Fruit fly (Drosophila melanogaster) whole organism, embryonic: Measurements from ENCODE around the gene CG10809.

Experiments
- Asciz ChIP-seq: fragments of 200-800 bp; sonication (Bioruptor generic); optimal IDR thresholded peaks from 2 replicates; lab custom pipeline; 2017; ENCODE audit warnings: missing biosample characterization, mild to moderate bottlenecking, missing genetic modification characterization, missing genetic modification reagents
- Blimp-1 ChIP-seq: fragments of 200-800 bp; sonication (Bioruptor generic); optimal IDR thresholded peaks from 3 replicates; lab custom pipeline; 2018; ENCODE audit warnings: missing biosample characterization, missing genetic modification characterization, mild to moderate bottlenecking, moderate library complexity, missing genetic modification reagents
- CG10147 ChIP-seq: fragments of 200-800 bp; sonication (Bioruptor generic); optimal IDR thresholded peaks from 2 replicates; lab custom pipeline; 2019; ENCODE audit warnings: missing biosample characterization, mild to moderate bottlenecking, missing genetic modification characterization, moderate library complexity
- CG1024 ChIP-seq: fragments of 200-800 bp; sonication (Bioruptor generic); IDR thresholded peaks from 2 replicates; pipeline ENCODE4 v1.3.6; 2022; ENCODE audit warnings: missing biosample characterization, missing genetic modification characterization
- CG10274 ChIP-seq: fragments of 200-800 bp; sonication (Bioruptor generic); optimal IDR thresholded peaks from 3 replicates; lab custom pipeline; 2017; ENCODE audit warnings: missing biosample characterization, mild to moderate bottlenecking, missing genetic modification characterization
- CG10565 ChIP-seq: fragments of 200-800 bp; sonication (Bioruptor generic); optimal IDR thresholded peaks from 3 replicates; lab custom pipeline; 2016; ENCODE audit warnings: missing biosample characterization, mild to moderate bottlenecking, missing genetic modification characterization
- CG11085 ChIP-seq: fragments of 200-800 bp; sonication (Bioruptor generic); IDR thresholded peaks from 2 replicates; pipeline ENCODE4 v1.3.6; 2022; ENCODE audit warnings: missing biosample characterization, missing genetic modification characterization
- CG11696 ChIP-seq: fragments of 200-800 bp; sonication (Bioruptor generic); IDR thresholded peaks from 2 replicates; pipeline ENCODE4 v1.3.6; 2022; ENCODE audit warnings: missing biosample characterization, missing genetic modification characterization
- CG12942 ChIP-seq: fragments of 200-800 bp; sonication (Bioruptor generic); optimal IDR thresholded peaks from 3 replicates; lab custom pipeline; 2016; ENCODE audit warnings: missing biosample characterization, missing genetic modification characterization
- CG14667 ChIP-seq: fragments of 200-800 bp; sonication (Bioruptor generic); IDR thresholded peaks from 2 replicates; pipeline ENCODE4 v1.3.6; 2022; ENCODE audit warnings: missing biosample characterization, missing genetic modification characterization
- CG14710 ChIP-seq: fragments of 200-800 bp; sonication (Bioruptor generic); optimal IDR thresholded peaks from 3 replicates; lab custom pipeline; 2019; ENCODE audit warnings: missing biosample characterization, mild to moderate bottlenecking, missing genetic modification characterization, moderate library complexity
- CG16779 ChIP-seq: fragments of 200-800 bp; sonication (Bioruptor generic); IDR thresholded peaks from 2 replicates; pipeline ENCODE4 v1.3.6; 2022; ENCODE audit warnings: missing biosample characterization, missing genetic modification characterization
- CG16863 ChIP-seq: fragments of 200-800 bp; sonication (Bioruptor generic); optimal IDR thresholded peaks from 3 replicates; lab custom pipeline; 2016; ENCODE audit warnings: missing biosample characterization, missing genetic modification characterization
- CG17802 ChIP-seq: fragments of 200-800 bp; sonication (Bioruptor generic); optimal IDR thresholded peaks from 2 replicates; lab custom pipeline; 2018; ENCODE audit warnings: missing biosample characterization, mild to moderate bottlenecking, missing genetic modification characterization, moderate library complexity
- CG18476 ChIP-seq: fragments of 200-800 bp; sonication (Bioruptor generic); optimal IDR thresholded peaks from 2 replicates; lab custom pipeline; 2016; ENCODE audit warnings: missing biosample characterization, mild to moderate bottlenecking, missing genetic modification characterization
- CG2120 ChIP-seq: fragments of 200-800 bp; sonication (Bioruptor generic); optimal IDR thresholded peaks from 3 replicates; lab custom pipeline; 2016; ENCODE audit warnings: missing biosample characterization, missing genetic modification characterization
- CG2875 ChIP-seq: fragments of 200-800 bp; sonication (Bioruptor generic); optimal IDR thresholded peaks from 2 replicates; lab custom pipeline; 2017; ENCODE audit warnings: missing biosample characterization, mild to moderate bottlenecking, missing genetic modification characterization, missing genetic modification reagents
- CG32532 ChIP-seq: fragments of 200-800 bp; sonication (Bioruptor generic); IDR thresholded peaks from 2 replicates; pipeline ENCODE4 v1.3.6; 2022; ENCODE audit warnings: missing biosample characterization, missing genetic modification characterization
- CG34224 ChIP-seq: fragments of 200-800 bp; sonication (Bioruptor generic); IDR thresholded peaks from 3 replicates; pipeline ENCODE4 v1.3.6; 2022; ENCODE audit warnings: missing biosample characterization, missing genetic modification characterization; ENCODE audit not compliant: partially characterized antibody
- CG42726 ChIP-seq: fragments of 200-800 bp; sonication (Bioruptor generic); IDR thresholded peaks from 2 replicates; pipeline ENCODE4 v1.3.6; 2022; ENCODE audit warnings: missing biosample characterization, missing genetic modification characterization; ENCODE audit not compliant: partially characterized antibody
- CG4328 ChIP-seq: fragments of 200-800 bp; sonication (Bioruptor generic); optimal IDR thresholded peaks from 3 replicates; lab custom pipeline; 2017; ENCODE audit warnings: missing biosample characterization, missing genetic modification reagents, missing genetic modification characterization
- CG6272 ChIP-seq: fragments of 200-800 bp; sonication (Bioruptor generic); IDR thresholded peaks from 2 replicates; pipeline ENCODE4 v1.3.6; 2022; ENCODE audit warnings: missing biosample characterization, missing genetic modification characterization
- CG7271 ChIP-seq: fragments of 200-800 bp; sonication (Bioruptor generic); optimal IDR thresholded peaks from 2 replicates; lab custom pipeline; 2018; ENCODE audit warnings: missing biosample characterization, mild to moderate bottlenecking, missing genetic modification characterization, moderate library complexity
- CG7357 ChIP-seq: fragments of 200-800 bp; sonication (Bioruptor generic); IDR thresholded peaks from 3 replicates; pipeline ENCODE4 v1.3.6; 2022; ENCODE audit warnings: missing biosample characterization, missing genetic modification characterization
- CG8281 ChIP-seq: fragments of 200-800 bp; sonication (Bioruptor generic); optimal IDR thresholded peaks from 2 replicates; lab custom pipeline; 2018; ENCODE audit warnings: missing biosample characterization, mild to moderate bottlenecking, missing genetic modification characterization, moderate library complexity
- CG9609 ChIP-seq: fragments of 200-800 bp; sonication (Bioruptor generic); optimal IDR thresholded peaks from 3 replicates; lab custom pipeline; 2016; ENCODE audit warnings: missing biosample characterization, missing genetic modification characterization
- CG9876 ChIP-seq: fragments of 200-800 bp; sonication (Bioruptor generic); optimal IDR thresholded peaks from 2 replicates; lab custom pipeline; 2016; ENCODE audit warnings: missing biosample characterization, missing genetic modification characterization
- CG9932 ChIP-seq: fragments of 200-800 bp; sonication (Bioruptor generic); IDR thresholded peaks from 2 replicates; pipeline ENCODE4 v1.3.6; 2022; ENCODE audit warnings: missing biosample characterization, missing genetic modification characterization
- CrebB ChIP-seq: fragments of 200-800 bp; sonication (Bioruptor generic); optimal IDR thresholded peaks from 3 replicates; lab custom pipeline; 2018; ENCODE audit warnings: missing biosample characterization, mild to moderate bottlenecking, missing genetic modification characterization
- Hey ChIP-seq: fragments of 200-800 bp; sonication (Bioruptor generic); optimal IDR thresholded peaks from 3 replicates; lab custom pipeline; 2018; ENCODE audit warnings: missing biosample characterization, mild to moderate bottlenecking, missing genetic modification characterization
- Hr39 ChIP-seq: fragments of >200 bp; optimal IDR thresholded peaks from 2 replicates; lab custom pipeline; 2017
- Nf-YA ChIP-seq: fragments of 200-800 bp; sonication (Bioruptor generic); IDR thresholded peaks from 2 replicates; pipeline ENCODE4 v1.3.6; 2022; ENCODE audit warnings: missing biosample characterization, missing genetic modification characterization
- YL-1 ChIP-seq: fragments of 200-800 bp; sonication (Bioruptor generic); optimal IDR thresholded peaks from 3 replicates; lab custom pipeline; 2017; ENCODE audit warnings: missing biosample characterization, mild to moderate bottlenecking, missing genetic modification characterization
- aop ChIP-seq: fragments of 200-800 bp; sonication (Bioruptor generic); IDR thresholded peaks from 2 replicates; pipeline ENCODE4 v1.3.6; 2022; ENCODE audit warnings: missing biosample characterization, missing genetic modification characterization
- bab2 ChIP-seq: fragments of 200-800 bp; sonication (Bioruptor generic); optimal IDR thresholded peaks from 2 replicates; lab custom pipeline; 2016; ENCODE audit warnings: missing biosample characterization, missing genetic modification characterization
- cg ChIP-seq: fragments of 200-800 bp; sonication (Bioruptor generic); optimal IDR thresholded peaks from 3 replicates; lab custom pipeline; 2019; ENCODE audit warnings: missing biosample characterization, mild to moderate bottlenecking, missing genetic modification characterization, moderate library complexity
- crol ChIP-seq: fragments of 200-800 bp; sonication (Bioruptor generic); IDR thresholded peaks from 2 replicates; pipeline ENCODE4 v1.3.6; 2022; ENCODE audit warnings: missing biosample characterization, missing genetic modification characterization
- dpn ChIP-seq, 2 experiments: fragments of 200-800 bp; sonication (Bioruptor generic); optimal IDR thresholded peaks; 3 replicates each; lab custom pipeline; 2016; ENCODE audit warnings: missing biosample characterization in 2 of 2, missing genetic modification characterization in 2 of 2
- eve ChIP-seq, 2 experiments: fragments of >200 bp; optimal IDR thresholded peaks; 2 replicates each; lab custom pipeline; 2017; ENCODE audit warnings: missing biosample characterization in 2 of 2, missing genetic modification characterization in 2 of 2
- fd64A ChIP-seq: fragments of 200-800 bp; sonication (Bioruptor generic); optimal IDR thresholded peaks from 3 replicates; lab custom pipeline; 2018; ENCODE audit warnings: missing biosample characterization, mild to moderate bottlenecking, missing genetic modification characterization
- ftz-f1 ChIP-seq: fragments of 200-800 bp; sonication (Bioruptor generic); optimal IDR thresholded peaks from 2 replicates; lab custom pipeline; 2016; ENCODE audit warnings: missing biosample characterization, missing genetic modification characterization
- jigr1 ChIP-seq: fragments of 200-800 bp; sonication (Bioruptor generic); IDR thresholded peaks from 3 replicates; pipeline ENCODE4 v1.3.6; 2022; ENCODE audit warnings: missing biosample characterization, missing genetic modification characterization
- lbe ChIP-seq: fragments of 200-800 bp; sonication (Bioruptor generic); optimal IDR thresholded peaks from 2 replicates; lab custom pipeline; 2016; ENCODE audit warnings: missing biosample characterization, mild to moderate bottlenecking, missing genetic modification characterization
- pan ChIP-seq, 4 experiments: fragments of >200 bp in 3 of 4; fragments of 200-800 bp in 1 of 4; sonication (Bioruptor generic) in 1 of 4; optimal IDR thresholded peaks in 3 of 4; IDR thresholded peaks in 1 of 4; 2 replicates each; pipeline versions ENCODE4 v1.3.6 to Lab custom; 2017 to 2022; ENCODE audit warnings: missing biosample characterization in 2 of 4, missing genetic modification characterization in 2 of 4, mixed read lengths in 1 of 4
- run ChIP-seq: fragments of 200-800 bp; sonication (Bioruptor generic); optimal IDR thresholded peaks from 3 replicates; lab custom pipeline; 2018; ENCODE audit warnings: missing biosample characterization, mild to moderate bottlenecking, missing genetic modification characterization
- scrt ChIP-seq: fragments of 200-800 bp; sonication (Bioruptor generic); optimal IDR thresholded peaks from 2 replicates; lab custom pipeline; 2018; ENCODE audit warnings: missing biosample characterization, mild to moderate bottlenecking, missing genetic modification characterization, moderate library complexity
- sens-2 ChIP-seq: fragments of 200-800 bp; sonication (Bioruptor generic); IDR thresholded peaks from 2 replicates; pipeline ENCODE4 v1.3.6; 2022; ENCODE audit warnings: missing biosample characterization, missing genetic modification characterization
- sr ChIP-seq: fragments of 200-800 bp; sonication (Bioruptor generic); IDR thresholded peaks from 3 replicates; pipeline ENCODE4 v1.3.6; 2022; ENCODE audit warnings: missing biosample characterization, missing genetic modification characterization
- ssp ChIP-seq: fragments of 200-800 bp; sonication (Bioruptor generic); IDR thresholded peaks from 2 replicates; pipeline ENCODE4 v1.3.6; 2022; ENCODE audit warnings: missing biosample characterization, missing genetic modification characterization
- twi ChIP-seq: fragments of 200-800 bp; optimal IDR thresholded peaks from 2 replicates; lab custom pipeline; 2019; ENCODE audit warnings: missing biosample characterization, mild to moderate bottlenecking, missing genetic modification characterization, moderate library complexity
- yki ChIP-seq: fragments of >200 bp; optimal IDR thresholded peaks from 3 replicates; lab custom pipeline; 2018

Gene CG10809

DNA sequence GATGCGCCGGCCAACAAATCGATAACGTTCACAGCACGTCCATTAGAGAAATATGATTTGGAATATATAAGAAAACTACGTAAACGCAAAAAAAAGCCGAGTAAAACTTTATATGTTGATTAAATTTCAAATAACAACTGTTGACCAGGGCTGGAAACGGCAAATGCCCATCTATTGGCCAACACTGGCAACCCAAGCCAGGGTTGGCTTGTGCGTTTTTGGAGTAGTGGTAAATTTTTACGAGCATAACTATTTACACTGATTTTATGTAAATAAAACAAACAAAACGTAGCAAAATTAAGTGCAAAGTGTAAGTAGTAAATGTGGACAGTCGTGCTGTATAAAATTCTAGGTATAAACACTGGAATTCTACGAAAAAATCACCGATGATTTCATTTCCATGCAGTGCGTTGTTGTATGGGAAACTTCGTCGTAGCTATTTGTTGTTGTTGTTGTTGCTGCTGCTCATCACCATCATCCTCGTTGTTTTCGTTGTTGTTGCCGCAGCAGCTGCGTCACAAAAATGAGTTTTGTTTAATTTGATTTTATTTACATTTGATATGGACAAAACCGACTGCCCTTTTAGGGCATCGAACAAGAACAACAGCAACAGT is 39.5 kb upstream of the CG10809 start, which contains the start of gene nudE (continued):
- no peak for TF ChIP-seq CG1024 (GFP tag; lab: Robert Waterston, UW)
- TF ChIP-seq yki (lab: Kevin White, UChicago), result no peak
- no peak for TF ChIP-seq CG10147 (GFP tag; lab: Kevin White, UChicago)
- no peak for TF ChIP-seq aop
- no peak for TF ChIP-seq CG34224 (GFP tag; lab: Robert Waterston, UW)
- peak; percentile 60 for TF ChIP-seq CG2120
- TF ChIP-seq dpn (GFP tag; optimal IDR thresholded peaks at IDR 0.05; lab: Kevin White, UChicago), result peak; percentile 20 to 63
- TF ChIP-seq fd64A (GFP tag; lab: Kevin White, UChicago), result no peak
- no peak for TF ChIP-seq CG42726 (GFP tag; lab: Robert Waterston, UW)
- no peak for TF ChIP-seq eve (GFP tag; optimal IDR thresholded peaks at IDR 0.05; lab: Kevin White, UChicago)
- no peak for TF ChIP-seq CG11696 (GFP tag; lab: Robert Waterston, UW)
- TF ChIP-seq CG4328 (GFP tag; lab: Kevin White, UChicago), result peak; percentile 30
- TF ChIP-seq CG14710 (tag; lab: Kevin White, UChicago), result peak; percentile 10
- no peak for TF ChIP-seq CG14667 (GFP tag; lab: Robert Waterston, UW)
- TF ChIP-seq scrt (GFP tag; lab: Kevin White, UChicago), result no peak
- peak; percentile 77 for TF ChIP-seq YL-1
- no peak for TF ChIP-seq CG12942 (GFP tag; lab: Kevin White, UChicago)
- no peak for TF ChIP-seq crol (GFP tag; lab: Robert Waterston, UW)
- TF ChIP-seq lbe (GFP tag; lab: Kevin White, UChicago), result peak; percentile 26
- TF ChIP-seq twi, result no peak
- no peak for TF ChIP-seq Hey
- TF ChIP-seq CrebB (tag; lab: Kevin White, UChicago), result no peak
- no peak for TF ChIP-seq Hr39 (lab: Kevin White, UChicago)
- no peak for TF ChIP-seq CG18476
- TF ChIP-seq CG16863 (GFP tag; lab: Kevin White, UChicago), result no peak
- TF ChIP-seq CG6272 (GFP tag; lab: Robert Waterston, UW), result peak; percentile 53
- TF ChIP-seq Asciz (GFP tag; lab: Kevin White, UChicago), result no peak
- no peak for TF ChIP-seq ssp (GFP tag; lab: Robert Waterston, UW)
- TF ChIP-seq pan (optimal IDR thresholded peaks at IDR 0.05; lab: Kevin White, UChicago), result no peak
- peak in 1 of 2 experiments; percentile 26 for TF ChIP-seq pan (GFP tag; optimal IDR thresholded peaks at IDR 0.05 in 1 of 2, IDR thresholded peaks at IDR 0.05 in 1 of 2)
- TF ChIP-seq CG2875 (GFP tag; lab: Kevin White, UChicago), result no peak
- no peak for TF ChIP-seq sr (GFP tag; lab: Robert Waterston, UW)
- TF ChIP-seq bab2 (GFP tag; lab: Kevin White, UChicago), result peak; percentile 18
- TF ChIP-seq run (tag; lab: Kevin White, UChicago), result no peak
- TF ChIP-seq Nf-YA, result no peak
- TF ChIP-seq jigr1, result no peak
- TF ChIP-seq CG9876 (GFP tag; lab: Kevin White, UChicago), result no peak
- TF ChIP-seq Blimp-1 (GFP tag; lab: Kevin White, UChicago), result no peak
- peak; percentile 11 for TF ChIP-seq cg (GFP tag; lab: Kevin White, UChicago)
- no peak for TF ChIP-seq CG7271 (tag; lab: Kevin White, UChicago)
- TF ChIP-seq CG11085 (GFP tag; lab: Robert Waterston, UW), result no peak
- TF ChIP-seq CG16779 (GFP tag; lab: Robert Waterston, UW), result no peak
- TF ChIP-seq CG7357 (GFP tag; lab: Robert Waterston, UW), result 0 out of 3 replicates have a peak, but pooled peaks have one; percentile 29
- TF ChIP-seq CG9609 (GFP tag; lab: Kevin White, UChicago), result no peak
- TF ChIP-seq CG8281, result no peak
- no peak for TF ChIP-seq CG17802 (tag; lab: Kevin White, UChicago)
- TF ChIP-seq CG32532 (GFP tag; lab: Robert Waterston, UW), result peak; percentile 35
- peak; percentile 65 for TF ChIP-seq CG9932
- no peak for TF ChIP-seq ftz-f1 (GFP tag; lab: Kevin White, UChicago)
- no peak for TF ChIP-seq CG10274
- TF ChIP-seq CG10565 (GFP tag; lab: Kevin White, UChicago), result no peak
- TF ChIP-seq sens-2 (GFP tag; lab: Robert Waterston, UW), result no peak
